Fruit fly (Drosophila melanogaster): Measurements from ENCODE around the gene CG5708.

CG5708 gene

dm6 chr2L:10260750-10261493 lies 34.3 kb upstream of the CG5708 start, which contains the start of gene Pten (continued):
- TF ChIP-seq abd-A (tag; optimal IDR thresholded peaks at IDR 0.05): no peak
- peak; percentile 79 for TF ChIP-seq Max (GFP tag; optimal IDR thresholded peaks at IDR 0.05)
- TF ChIP-seq CG8944 (GFP tag; optimal IDR thresholded peaks at IDR 0.05): peak; percentile 37
- peak; percentile 51 for TF ChIP-seq en (GFP tag; optimal IDR thresholded peaks at IDR 0.05)
- TF ChIP-seq Hr51 (GFP tag; optimal IDR thresholded peaks at IDR 0.05): peak in 1 of 2 experiments; percentile 46
- TF ChIP-seq CG6854 (GFP tag; optimal IDR thresholded peaks at IDR 0.05): peak; percentile 5
- TF ChIP-seq CG17186 (GFP tag; optimal IDR thresholded peaks at IDR 0.05): peak; percentile 44
- no peak for TF ChIP-seq chm (GFP tag; IDR thresholded peaks at IDR 0.05)
- no peak for TF ChIP-seq jing (GFP tag; optimal IDR thresholded peaks at IDR 0.05)
- TF ChIP-seq br (optimal IDR thresholded peaks at IDR 0.05): no peak
- TF ChIP-seq CG8765 (GFP tag; IDR thresholded peaks at IDR 0.05): no peak
- TF ChIP-seq CG6813 (GFP tag; optimal IDR thresholded peaks at IDR 0.05): no peak
- TF ChIP-seq bab2 (GFP tag; optimal IDR thresholded peaks at IDR 0.05): peak; percentile 61
- TF ChIP-seq nerfin-1 (tag; optimal IDR thresholded peaks at IDR 0.05): peak; percentile 48
- peak; percentile 44; the same call in 1 of the 2 replicates for TF ChIP-seq MBD-R2 (GFP tag; IDR thresholded peaks at IDR 0.05)
- no peak for TF ChIP-seq Antp (GFP tag; optimal IDR thresholded peaks at IDR 0.05)
- TF ChIP-seq Atf6 (GFP tag; IDR thresholded peaks at IDR 0.05): peak; percentile 70
- no peak for TF ChIP-seq CG33557 (GFP tag; optimal IDR thresholded peaks at IDR 0.05)
- TF ChIP-seq cg (GFP tag; optimal IDR thresholded peaks at IDR 0.05): peak; percentile 56
- TF ChIP-seq Dad (GFP tag; optimal IDR thresholded peaks at IDR 0.05): peak; percentile 55
- TF ChIP-seq Dip3 (GFP tag; optimal IDR thresholded peaks at IDR 0.05): peak; percentile 58
- TF ChIP-seq fd3F (GFP tag; optimal IDR thresholded peaks at IDR 0.05): peak; percentile 42
- no peak for TF ChIP-seq Poxn (GFP tag; IDR thresholded peaks at IDR 0.05)
- peak; percentile 75 for TF ChIP-seq CG6689 (GFP tag; IDR thresholded peaks at IDR 0.05)
- no peak for TF ChIP-seq ash1 (GFP tag; optimal IDR thresholded peaks at IDR 0.05)
- TF ChIP-seq grau (tag; optimal IDR thresholded peaks at IDR 0.05): peak; percentile 63
- TF ChIP-seq tll (GFP tag; optimal IDR thresholded peaks at IDR 0.05): peak in 1 of 2 experiments; percentile 52
- no peak for TF ChIP-seq Doc2 (GFP tag; IDR thresholded peaks at IDR 0.05)
- no peak for TF ChIP-seq Hr39 (optimal IDR thresholded peaks at IDR 0.05)
- TF ChIP-seq twi (tag; optimal IDR thresholded peaks at IDR 0.05): no peak
- TF ChIP-seq Deaf1 (tag; optimal IDR thresholded peaks at IDR 0.05): no peak
- peak; percentile 80 for TF ChIP-seq CG8924 (tag; optimal IDR thresholded peaks at IDR 0.05)
- TF ChIP-seq CG2678 (tag; optimal IDR thresholded peaks at IDR 0.05): no peak
- TF ChIP-seq trem (tag; optimal IDR thresholded peaks at IDR 0.05): peak; percentile 61
- no peak for TF ChIP-seq dm (GFP tag; optimal IDR thresholded peaks at IDR 0.05)
- no peak for TF ChIP-seq CG15514 (GFP tag; optimal IDR thresholded peaks at IDR 0.05)
- TF ChIP-seq CG12744 (GFP tag; optimal IDR thresholded peaks at IDR 0.05): peak; percentile 16
- peak; percentile 45 for TF ChIP-seq CG4328 (GFP tag; optimal IDR thresholded peaks at IDR 0.05)
- TF ChIP-seq sob (GFP tag; IDR thresholded peaks at IDR 0.05): 0 out of 2 replicates have a peak, but pooled peaks have one; percentile 54
- TF ChIP-seq exex (tag; optimal IDR thresholded peaks at IDR 0.05): no peak
- no peak for TF ChIP-seq CG18599 (GFP tag; optimal IDR thresholded peaks at IDR 0.05)
- TF ChIP-seq CG7928 (GFP tag; optimal IDR thresholded peaks at IDR 0.05): peak; percentile 4
- TF ChIP-seq sens-2 (GFP tag; IDR thresholded peaks at IDR 0.05): no peak
- TF ChIP-seq gce (GFP tag; IDR thresholded peaks at IDR 0.05): no peak
- TF ChIP-seq gem (tag; optimal IDR thresholded peaks at IDR 0.05): peak; percentile 80
- no peak for TF ChIP-seq Sin3A (optimal IDR thresholded peaks at IDR 0.05)
- TF ChIP-seq CG3163 (GFP tag; optimal IDR thresholded peaks at IDR 0.05): peak; percentile 27
- TF ChIP-seq CrebB (tag; optimal IDR thresholded peaks at IDR 0.05): no peak
- no peak for TF ChIP-seq gcm2 (GFP tag; optimal IDR thresholded peaks at IDR 0.05)
- peak; percentile 28 for TF ChIP-seq CG10274 (GFP tag; optimal IDR thresholded peaks at IDR 0.05)

Measured in whole organism, embryonic.